Worm (Caenorhabditis elegans): Measurements from ENCODE around the gene Y82E9BR.18.

DNA sequence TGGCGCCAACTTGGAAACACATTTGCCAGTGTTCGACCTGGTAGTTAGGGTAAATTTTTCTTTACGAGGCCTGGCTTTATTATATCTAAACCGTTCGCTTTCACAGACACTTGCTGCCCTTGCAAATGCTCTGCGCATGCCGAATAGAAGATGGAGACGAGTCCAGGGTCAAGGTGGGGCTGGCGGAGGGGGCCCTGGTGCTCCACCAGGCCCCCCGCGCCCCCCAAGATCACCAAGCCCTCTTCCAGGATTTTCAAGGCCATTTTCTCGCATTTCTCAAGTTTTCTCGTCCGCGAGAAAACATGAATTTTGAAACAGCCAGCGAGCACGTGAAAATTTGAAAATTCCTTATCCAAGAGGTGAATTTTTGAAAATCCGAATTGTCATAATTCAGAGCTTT, 43.7 kb downstream of the Y82E9BR.18 start:
- TF ChIP-seq aptf-3 (GFP tag; IDR thresholded peaks at IDR 0.05) (no peak), pbrm-1 (GFP tag; IDR thresholded peaks at IDR 0.05) (no peak), ceh-79 (tag; optimal IDR thresholded peaks at IDR 0.05) (no peak), unc-62 (GFP tag; optimal IDR thresholded peaks at IDR 0.05) (no peak), nhr-179 (tag; optimal IDR thresholded peaks at IDR 0.05) (no peak)

All from whole organism, young adult.